Fruit fly (Drosophila melanogaster): ENCODE measurements around the gene CG12713.
A peak's percentile ranks its signal among the peaks of the same experiment; 100 is the strongest.

- TF ChIP-seq CG15601 (tag; optimal IDR thresholded peaks at IDR 0.05) (peak; percentile 59), Rfx (GFP tag; IDR thresholded peaks at IDR 0.05) (no peak), CG43689 (GFP tag; IDR thresholded peaks at IDR 0.05) (no peak), Myb (GFP tag; optimal IDR thresholded peaks at IDR 0.05) (no peak), psq (GFP tag; optimal IDR thresholded peaks at IDR 0.05) (no peak), CG12391 (tag; optimal IDR thresholded peaks at IDR 0.05) (peak; percentile 77), CG2120 (GFP tag; optimal IDR thresholded peaks at IDR 0.05) (no peak), Dad (GFP tag; optimal IDR thresholded peaks at IDR 0.05) (no peak), CG14014 (GFP tag; IDR thresholded peaks at IDR 0.05) (0 out of 2 replicates have a peak, but pooled peaks have one; percentile 20), Dip3 (GFP tag; optimal IDR thresholded peaks at IDR 0.05) (no peak), Neu2 (GFP tag; optimal IDR thresholded peaks at IDR 0.05; ENCODE audit: borderline replicate concordance) (no peak), sob (GFP tag; IDR thresholded peaks at IDR 0.05) (no peak), CG2129 (GFP tag; IDR thresholded peaks at IDR 0.05; ENCODE audit: partially characterized antibody) (no peak), CG32767 (GFP tag; IDR thresholded peaks at IDR 0.05) (no peak)
Measured at dm6 chr3L:15787406-15787805, 44.9 kb upstream of the CG12713 start.

Data from whole organism, embryonic.